Worm (Caenorhabditis elegans): Measurements from ENCODE around the gene C02F5.2.
A peak's percentile ranks its signal among the peaks of the same experiment; 100 is the strongest.

C02F5.2 gene

DNA sequence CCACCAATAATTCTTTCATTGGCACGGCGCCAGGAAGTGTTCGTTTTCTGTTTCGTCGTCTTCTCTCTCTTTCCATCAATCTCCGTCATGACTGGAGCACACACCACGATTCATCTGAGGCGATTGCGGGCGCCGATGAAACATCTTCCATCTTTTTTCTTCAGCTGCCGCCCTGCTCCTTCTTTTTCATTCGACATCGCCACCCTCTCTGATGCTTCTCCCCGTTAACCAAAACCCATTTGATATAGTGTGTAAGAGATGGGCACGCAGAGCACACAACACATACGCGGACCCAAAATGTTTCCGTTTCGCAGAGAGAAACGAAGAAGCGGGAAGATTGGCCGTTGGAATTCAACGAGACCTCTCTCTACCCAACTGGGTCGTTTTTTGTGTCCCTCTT lies 38.1 kb downstream of the C02F5.2 start (continued):
- TF ChIP-seq sptf-1 (tag; optimal IDR thresholded peaks at IDR 0.05): no peak
- TF ChIP-seq lin-39 (tag; optimal IDR thresholded peaks at IDR 0.05): no peak
- no peak for TF ChIP-seq mab-9 (GFP tag; IDR thresholded peaks at IDR 0.05)
- TF ChIP-seq lir-3 (tag; optimal IDR thresholded peaks at IDR 0.05; ENCODE audit: poor library complexity): no peak
- TF ChIP-seq lin-13 (GFP tag; optimal IDR thresholded peaks at IDR 0.05): no peak
- no peak for TF ChIP-seq nhr-84 (tag; optimal IDR thresholded peaks at IDR 0.05)
- no peak for TF ChIP-seq sup-37 (GFP tag; optimal IDR thresholded peaks at IDR 0.05)
- TF ChIP-seq nhr-47 (tag; optimal IDR thresholded peaks at IDR 0.05): no peak
- peak; percentile 40 for TF ChIP-seq mep-1 (tag; optimal IDR thresholded peaks at IDR 0.05)
- TF ChIP-seq snpc-4 (tag; optimal IDR thresholded peaks at IDR 0.05): no peak
- no peak for TF ChIP-seq C34B4.2 (tag; optimal IDR thresholded peaks at IDR 0.05)
- TF ChIP-seq elt-3 (tag; optimal IDR thresholded peaks at IDR 0.05): no peak
- TF ChIP-seq nhr-19 (GFP tag; conservative IDR thresholded peaks at IDR 0.05): peak; percentile 20; the same call in 1 of the 2 replicates
- TF ChIP-seq aly-2 (tag; optimal IDR thresholded peaks at IDR 0.05): no peak
- TF ChIP-seq fos-1 (tag; optimal IDR thresholded peaks at IDR 0.05): no peak
- no peak for TF ChIP-seq vab-15 (tag; optimal IDR thresholded peaks at IDR 0.05)
- TF ChIP-seq ztf-11 (tag; optimal IDR thresholded peaks at IDR 0.05): peak in 1 of 2 experiments; percentile 35
- TF ChIP-seq lin-14 (GFP tag; optimal IDR thresholded peaks at IDR 0.05): peak; percentile 92

DNA sequence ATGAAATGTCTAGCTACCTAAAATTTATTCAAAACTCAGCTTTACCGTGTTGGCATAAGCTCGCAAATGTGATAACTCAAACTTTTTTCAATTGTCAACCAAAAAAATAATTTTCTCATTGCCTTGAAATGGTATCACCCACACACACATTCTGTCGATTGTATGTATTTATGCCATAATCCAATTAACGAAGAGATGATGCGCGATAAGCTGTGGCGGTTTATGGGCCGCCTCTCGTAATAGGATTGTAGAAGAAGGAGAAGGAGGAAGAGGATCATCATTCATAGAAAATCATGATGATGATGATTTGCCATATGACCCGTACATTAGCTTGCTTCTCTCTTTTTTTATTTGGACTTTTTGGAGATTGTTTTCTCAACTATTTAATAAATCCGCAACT lies 39.8 kb downstream of the C02F5.2 start:
- TF ChIP-seq Y116A8C.19 (tag; optimal IDR thresholded peaks at IDR 0.05; ENCODE audit: borderline replicate concordance): no peak
- peak; percentile 29 for TF ChIP-seq dsc-1 (tag; optimal IDR thresholded peaks at IDR 0.05)
- no peak for TF ChIP-seq unc-62 (GFP tag; optimal IDR thresholded peaks at IDR 0.05)
- no peak for TF ChIP-seq nhr-47 (tag; optimal IDR thresholded peaks at IDR 0.05)
- no peak for TF ChIP-seq lin-14 (GFP tag; optimal IDR thresholded peaks at IDR 0.05)
- peak; percentile 36 for TF ChIP-seq blmp-1 (tag; optimal IDR thresholded peaks at IDR 0.05)

DNA sequence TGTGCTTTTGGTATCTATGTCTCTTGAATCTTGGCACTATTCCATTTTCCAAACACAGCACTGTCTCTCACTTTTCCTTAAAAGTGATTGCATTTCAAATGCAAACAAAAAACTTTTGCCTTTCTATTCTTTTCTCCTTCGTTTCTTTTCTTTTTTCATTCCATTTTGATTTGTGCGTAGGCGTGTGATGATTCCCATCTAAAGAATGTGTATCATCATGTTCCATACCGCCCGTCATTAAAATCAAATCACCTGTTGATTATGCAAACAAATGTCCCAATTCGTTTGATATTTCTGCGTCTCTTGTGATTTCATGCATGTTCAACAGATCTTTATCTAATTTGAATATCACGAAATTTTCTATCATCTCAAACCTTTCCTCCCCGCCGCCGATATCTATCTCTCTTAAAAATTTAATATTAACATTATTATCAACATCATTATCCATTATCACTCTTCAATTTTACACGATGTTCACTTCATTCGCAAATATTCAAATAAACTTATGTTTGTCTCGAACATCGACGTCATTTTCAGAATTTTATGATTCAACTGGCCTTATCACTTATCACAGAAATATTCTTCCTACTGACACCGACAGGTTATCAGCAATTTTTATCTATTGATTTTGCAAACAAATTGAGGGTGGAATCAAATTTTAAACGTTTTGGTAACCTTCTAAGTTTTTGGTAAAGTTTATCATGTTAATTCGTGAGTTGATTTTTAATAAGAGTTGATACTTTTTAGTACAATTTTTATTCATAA lies 42.0 kb downstream of the C02F5.2 start:
- TF ChIP-seq pqm-1 (tag; optimal IDR thresholded peaks at IDR 0.05) (peak; percentile 83), efl-1 (optimal IDR thresholded peaks at IDR 0.05) (no peak), efl-1 (GFP tag; optimal IDR thresholded peaks at IDR 0.05 in 1 of 2) (peak in 1 of 2 experiments; percentile 41), nhr-47 (tag; optimal IDR thresholded peaks at IDR 0.05) (no peak), elt-2 (tag; optimal IDR thresholded peaks at IDR 0.05) (peak; percentile 85), tlp-1 (tag; optimal IDR thresholded peaks at IDR 0.05) (peak; percentile 65), lin-14 (GFP tag; optimal IDR thresholded peaks at IDR 0.05) (peak; percentile 12), mep-1 (tag; optimal IDR thresholded peaks at IDR 0.05) (peak; percentile 23), ceh-8 (GFP tag; optimal IDR thresholded peaks at IDR 0.05) (no peak), F16B12.6 (tag; optimal IDR thresholded peaks at IDR 0.05) (no peak), lin-35 (GFP tag; optimal IDR thresholded peaks at IDR 0.05) (peak in 1 of 2 experiments; percentile 29), snpc-4 (tag; optimal IDR thresholded peaks at IDR 0.05) (no peak), unc-86 (tag; optimal IDR thresholded peaks at IDR 0.05) (no peak), blmp-1 (tag; optimal IDR thresholded peaks at IDR 0.05) (peak; percentile 84), jun-1 (tag; optimal IDR thresholded peaks at IDR 0.05) (peak; percentile 23), elt-3 (tag; optimal IDR thresholded peaks at IDR 0.05) (peak in 1 of 6 experiments; percentile 33), lsy-2 (tag; optimal IDR thresholded peaks at IDR 0.05) (peak in 1 of 2 experiments; percentile 7)

DNA sequence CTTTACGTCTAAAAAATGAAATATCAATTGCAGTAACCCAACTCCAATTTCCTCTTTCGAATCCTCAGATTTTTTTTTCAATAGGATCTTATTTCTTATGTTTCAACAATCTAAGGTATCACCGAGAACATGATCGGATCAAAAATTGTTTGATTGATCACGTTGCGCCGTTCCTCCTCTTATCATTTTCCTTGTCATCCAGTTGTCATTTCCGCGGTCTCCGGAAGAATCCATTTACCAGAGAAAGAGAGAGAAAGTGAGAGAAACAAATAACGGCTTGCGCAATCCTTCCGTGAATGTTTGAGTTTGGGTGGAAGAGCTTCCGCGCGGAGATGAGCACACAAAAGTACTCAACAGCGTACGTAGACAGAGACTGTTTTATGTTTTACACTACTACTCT lies 43.8 kb downstream of the C02F5.2 start:
- TF ChIP-seq unc-62 (GFP tag; optimal IDR thresholded peaks at IDR 0.05) (no peak), blmp-1 (tag; optimal IDR thresholded peaks at IDR 0.05) (peak; percentile 84)
